Fruit fly (Drosophila melanogaster) whole organism, embryonic: ENCODE data around the gene bi.

Experiments
- BEAF-32 ChIP-seq: fragments of 200-800 bp; sonication (Bioruptor generic); optimal IDR thresholded peaks from 3 replicates; lab custom pipeline; 2017; ENCODE audit warnings: missing biosample characterization, missing genetic modification characterization, mild to moderate bottlenecking, moderate library complexity, missing genetic modification reagents
- CG10209 ChIP-seq: fragments of 200-800 bp; sonication (Bioruptor generic); optimal IDR thresholded peaks from 3 replicates; lab custom pipeline; 2017; ENCODE audit warnings: missing biosample characterization, mild to moderate bottlenecking, missing genetic modification characterization, missing genetic modification reagents
- CG12769 ChIP-seq: fragments of 200-800 bp; sonication (Bioruptor generic); optimal IDR thresholded peaks from 2 replicates; lab custom pipeline; 2019; ENCODE audit warnings: missing biosample characterization, mild to moderate bottlenecking, missing genetic modification characterization, moderate library complexity
- CG17328 ChIP-seq: fragments of 200-800 bp; sonication (Bioruptor generic); IDR thresholded peaks from 2 replicates; pipeline ENCODE4 v1.3.6; 2022; ENCODE audit warnings: missing biosample characterization, missing genetic modification characterization
- Elba2 ChIP-seq: fragments of 200-800 bp; sonication (Bioruptor generic); optimal IDR thresholded peaks from 3 replicates; lab custom pipeline; 2016; ENCODE audit warnings: missing biosample characterization, missing genetic modification characterization
- Oaz ChIP-seq: fragments of 200-800 bp; sonication (Bioruptor generic); IDR thresholded peaks from 2 replicates; pipeline ENCODE4 v1.3.6; 2022; ENCODE audit warnings: missing biosample characterization, missing genetic modification characterization
- ac ChIP-seq: fragments of 200-800 bp; sonication (Bioruptor generic); optimal IDR thresholded peaks from 3 replicates; lab custom pipeline; 2017; ENCODE audit warnings: missing biosample characterization, mild to moderate bottlenecking, missing genetic modification characterization
- dan ChIP-seq: fragments of 200-800 bp; sonication (Bioruptor generic); IDR thresholded peaks from 2 replicates; pipeline ENCODE4 v1.3.6; 2022; ENCODE audit warnings: missing biosample characterization, missing genetic modification characterization

DNA sequence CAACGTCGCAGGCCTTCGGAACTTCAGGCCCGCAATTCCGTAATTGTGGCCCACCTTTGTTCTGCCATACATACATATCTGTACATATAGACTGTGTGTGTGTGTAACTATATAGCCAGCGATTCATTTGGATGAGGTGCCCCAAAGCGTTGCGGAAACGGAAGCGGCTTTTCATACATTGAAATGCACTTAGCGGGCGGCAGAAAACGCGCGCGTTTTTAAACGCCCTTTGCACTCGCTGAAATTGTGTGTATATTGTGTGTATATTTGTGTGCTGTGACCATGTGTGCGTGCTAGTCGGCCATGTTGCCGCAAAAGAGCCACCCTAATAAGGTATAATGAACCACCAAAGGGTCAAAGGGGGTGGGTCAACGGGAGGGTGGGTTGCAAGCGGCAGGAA lies 40.3 kb downstream of the bi start:
- TF ChIP-seq dan (GFP tag; lab: Robert Waterston, UW) (no peak), ac (GFP tag; lab: Kevin White, UChicago) (no peak), CG10209 (GFP tag; lab: Kevin White, UChicago) (no peak), CG12769 (no peak), Oaz (no peak), BEAF-32 (GFP tag; lab: Kevin White, UChicago) (no peak), CG17328 (GFP tag; lab: Robert Waterston, UW) (no peak), Elba2 (GFP tag; lab: Kevin White, UChicago) (no peak)
